Fruit fly (Drosophila melanogaster) whole organism, embryonic: ENCODE data around the gene numb.

Experiments
- Ada2b ChIP-seq: fragments of 200-800 bp; sonication (Bioruptor generic); IDR thresholded peaks from 2 replicates; pipeline ENCODE4 v1.3.6; 2022; ENCODE audit warnings: missing biosample characterization, missing genetic modification characterization
- Atf-2 ChIP-seq: fragments of 200-800 bp; sonication (Bioruptor generic); optimal IDR thresholded peaks from 2 replicates; lab custom pipeline; 2016; ENCODE audit warnings: missing biosample characterization, missing genetic modification characterization
- Bgb ChIP-seq: fragments of 200-800 bp; sonication (Bioruptor generic); IDR thresholded peaks from 2 replicates; pipeline ENCODE4 v1.3.6; 2022; ENCODE audit warnings: missing biosample characterization, missing genetic modification characterization; ENCODE audit not compliant: partially characterized antibody
- Bteb2 ChIP-seq: fragments of 200-800 bp; sonication (Bioruptor generic); optimal IDR thresholded peaks from 2 replicates; lab custom pipeline; 2016; ENCODE audit warnings: missing biosample characterization, missing genetic modification characterization
- CG10147 ChIP-seq: fragments of 200-800 bp; sonication (Bioruptor generic); optimal IDR thresholded peaks from 2 replicates; lab custom pipeline; 2019; ENCODE audit warnings: missing biosample characterization, mild to moderate bottlenecking, missing genetic modification characterization, moderate library complexity
- CG10959 ChIP-seq: fragments of 200-800 bp; sonication (Bioruptor generic); IDR thresholded peaks from 2 replicates; pipeline ENCODE4 v1.3.6; 2022; ENCODE audit warnings: missing biosample characterization, missing genetic modification characterization
- CG10979 ChIP-seq: fragments of 200-800 bp; sonication (Bioruptor generic); optimal IDR thresholded peaks from 2 replicates; lab custom pipeline; 2018; ENCODE audit warnings: missing biosample characterization, mild to moderate bottlenecking, missing genetic modification characterization, moderate library complexity
- CG12155 ChIP-seq: fragments of 200-800 bp; sonication (Bioruptor generic); optimal IDR thresholded peaks from 3 replicates; lab custom pipeline; 2016; ENCODE audit warnings: missing biosample characterization, missing genetic modification characterization
- CG16863 ChIP-seq: fragments of 200-800 bp; sonication (Bioruptor generic); optimal IDR thresholded peaks from 3 replicates; lab custom pipeline; 2016; ENCODE audit warnings: missing biosample characterization, missing genetic modification characterization
- CG17328 ChIP-seq: fragments of 200-800 bp; sonication (Bioruptor generic); IDR thresholded peaks from 2 replicates; pipeline ENCODE4 v1.3.6; 2022; ENCODE audit warnings: missing biosample characterization, missing genetic modification characterization
- CG31224 ChIP-seq: fragments of 200-800 bp; sonication (Bioruptor generic); IDR thresholded peaks from 2 replicates; pipeline ENCODE4 v1.3.6; 2022; ENCODE audit warnings: missing biosample characterization, missing genetic modification characterization
- CG32772 ChIP-seq: fragments of 200-800 bp; sonication (Bioruptor generic); IDR thresholded peaks from 2 replicates; pipeline ENCODE4 v1.3.6; 2022; ENCODE audit warnings: missing biosample characterization, missing genetic modification characterization
- CG34376 ChIP-seq: fragments of 200-800 bp; sonication (Bioruptor generic); optimal IDR thresholded peaks from 2 replicates; lab custom pipeline; 2018; ENCODE audit warnings: missing biosample characterization, mild to moderate bottlenecking, missing genetic modification characterization
- CG3726 ChIP-seq: fragments of 200-800 bp; sonication (Bioruptor generic); IDR thresholded peaks from 3 replicates; pipeline ENCODE4, ENCODE4 v1.3.6; 2022; ENCODE audit warnings: missing biosample characterization, missing genetic modification characterization
- CG4820 ChIP-seq: fragments of 200-800 bp; sonication (Bioruptor generic); optimal IDR thresholded peaks from 3 replicates; lab custom pipeline; 2016; ENCODE audit warnings: missing biosample characterization, missing genetic modification characterization
- CG8281 ChIP-seq: fragments of 200-800 bp; sonication (Bioruptor generic); optimal IDR thresholded peaks from 2 replicates; lab custom pipeline; 2018; ENCODE audit warnings: missing biosample characterization, mild to moderate bottlenecking, missing genetic modification characterization, moderate library complexity
- CG8924 ChIP-seq: fragments of 200-800 bp; optimal IDR thresholded peaks from 3 replicates; lab custom pipeline; 2019; ENCODE audit warnings: missing biosample characterization, mild to moderate bottlenecking, missing genetic modification characterization, moderate library complexity
- CG9215 ChIP-seq: fragments of 200-800 bp; sonication (Bioruptor generic); IDR thresholded peaks from 2 replicates; pipeline ENCODE4 v1.3.6; 2022; ENCODE audit warnings: missing biosample characterization, missing genetic modification characterization
- CG9437 ChIP-seq: fragments of 200-800 bp; sonication (Bioruptor generic); optimal IDR thresholded peaks from 2 replicates; lab custom pipeline; 2018; ENCODE audit warnings: missing biosample characterization, mild to moderate bottlenecking, missing genetic modification characterization
- CHES-1-like ChIP-seq: fragments of 200-800 bp; sonication (Bioruptor generic); optimal IDR thresholded peaks from 2 replicates; lab custom pipeline; 2016; ENCODE audit warnings: missing biosample characterization, missing genetic modification characterization
- ERR ChIP-seq: fragments of 200-800 bp; sonication (Bioruptor generic); optimal IDR thresholded peaks from 2 replicates; lab custom pipeline; 2016; ENCODE audit warnings: missing biosample characterization, missing genetic modification characterization
- Fer2 ChIP-seq: fragments of 200-800 bp; sonication (Bioruptor generic); optimal IDR thresholded peaks from 2 replicates; lab custom pipeline; 2018; ENCODE audit warnings: missing biosample characterization, mild to moderate bottlenecking, missing genetic modification characterization, moderate library complexity
- Hey ChIP-seq: fragments of 200-800 bp; sonication (Bioruptor generic); optimal IDR thresholded peaks from 3 replicates; lab custom pipeline; 2018; ENCODE audit warnings: missing biosample characterization, mild to moderate bottlenecking, missing genetic modification characterization
- Hsf ChIP-seq: fragments of 200-800 bp; sonication (Bioruptor generic); optimal IDR thresholded peaks from 3 replicates; lab custom pipeline; 2016; ENCODE audit warnings: missing biosample characterization, missing genetic modification characterization
- Max ChIP-seq: fragments of 200-800 bp; sonication (Bioruptor generic); optimal IDR thresholded peaks from 2 replicates; lab custom pipeline; 2016; ENCODE audit warnings: missing biosample characterization, mild to moderate bottlenecking, missing genetic modification characterization
- NFAT ChIP-seq: fragments of 200-800 bp; sonication (Bioruptor generic); IDR thresholded peaks from 2 replicates; pipeline ENCODE4 v1.3.6; 2022; ENCODE audit warnings: missing biosample characterization, missing genetic modification characterization
- Rfx ChIP-seq: fragments of 200-800 bp; sonication (Bioruptor generic); IDR thresholded peaks from 2 replicates; pipeline ENCODE4 v1.3.6; 2022; ENCODE audit warnings: missing biosample characterization, missing genetic modification characterization
- Sox100B ChIP-seq: fragments of 200-800 bp; sonication (Bioruptor generic); optimal IDR thresholded peaks from 3 replicates; lab custom pipeline; 2018; ENCODE audit warnings: missing biosample characterization, mild to moderate bottlenecking, missing genetic modification characterization
- Sry-δ ChIP-seq: fragments of 200-800 bp; sonication (Bioruptor generic); optimal IDR thresholded peaks from 2 replicates; lab custom pipeline; 2016; ENCODE audit warnings: missing biosample characterization, missing genetic modification characterization
- Ssrp ChIP-seq: fragments of 200-800 bp; sonication (Bioruptor generic); optimal IDR thresholded peaks from 2 replicates; lab custom pipeline; 2018; ENCODE audit warnings: missing biosample characterization, mild to moderate bottlenecking, missing genetic modification characterization, moderate library complexity
- Vsx1 ChIP-seq: fragments of 200-800 bp; sonication (Bioruptor generic); optimal IDR thresholded peaks from 2 replicates; lab custom pipeline; 2017; ENCODE audit warnings: missing biosample characterization, mild to moderate bottlenecking, missing genetic modification characterization, missing genetic modification reagents
- Xbp1 ChIP-seq: fragments of 200-800 bp; sonication (Bioruptor generic); optimal IDR thresholded peaks from 3 replicates; lab custom pipeline; 2016; ENCODE audit warnings: missing biosample characterization, mild to moderate bottlenecking, missing genetic modification characterization
- ara ChIP-seq: fragments of 200-800 bp; sonication (Bioruptor generic); IDR thresholded peaks from 2 replicates; pipeline ENCODE4 v1.3.6; 2022; ENCODE audit warnings: missing biosample characterization, missing genetic modification characterization
- bigmax ChIP-seq: fragments of 200-800 bp; sonication (Bioruptor generic); optimal IDR thresholded peaks from 2 replicates; lab custom pipeline; 2018; ENCODE audit warnings: missing biosample characterization, mild to moderate bottlenecking, missing genetic modification characterization
- ci ChIP-seq: fragments of 200-800 bp; sonication (Bioruptor generic); IDR thresholded peaks from 3 replicates; pipeline ENCODE4 v1.3.6; 2022; ENCODE audit warnings: missing biosample characterization, missing genetic modification characterization
- danr ChIP-seq: fragments of 200-800 bp; sonication (Bioruptor generic); IDR thresholded peaks from 2 replicates; pipeline ENCODE4 v1.3.6; 2022; ENCODE audit warnings: missing biosample characterization, missing genetic modification characterization
- dimm ChIP-seq: fragments of 200-800 bp; sonication (Bioruptor generic); IDR thresholded peaks from 2 replicates; pipeline ENCODE4 v1.3.6; 2022; ENCODE audit warnings: missing biosample characterization, missing genetic modification characterization
- disco-r ChIP-seq: fragments of 200-800 bp; sonication (Bioruptor generic); optimal IDR thresholded peaks from 2 replicates; lab custom pipeline; 2016; ENCODE audit warnings: missing biosample characterization, missing genetic modification characterization
- gfzf ChIP-seq: fragments of 200-800 bp; sonication (Bioruptor generic); optimal IDR thresholded peaks from 2 replicates; lab custom pipeline; 2016; ENCODE audit warnings: missing biosample characterization, mild to moderate bottlenecking, missing genetic modification characterization, moderate library complexity
- gsb-n ChIP-seq: fragments of 200-800 bp; sonication (Bioruptor generic); optimal IDR thresholded peaks from 3 replicates; lab custom pipeline; 2018; ENCODE audit warnings: missing biosample characterization, mild to moderate bottlenecking, missing genetic modification characterization
- ind ChIP-seq: fragments of 200-800 bp; sonication (Bioruptor generic); optimal IDR thresholded peaks from 3 replicates; lab custom pipeline; 2016; ENCODE audit warnings: missing biosample characterization, missing genetic modification characterization
- jigr1 ChIP-seq: fragments of 200-800 bp; sonication (Bioruptor generic); IDR thresholded peaks from 3 replicates; pipeline ENCODE4 v1.3.6; 2022; ENCODE audit warnings: missing biosample characterization, missing genetic modification characterization
- lab ChIP-seq: fragments of 200-800 bp; sonication (Bioruptor generic); optimal IDR thresholded peaks from 3 replicates; lab custom pipeline; 2017; ENCODE audit warnings: missing biosample characterization, missing genetic modification characterization, mild to moderate bottlenecking, moderate library complexity, missing genetic modification reagents
- nom ChIP-seq: fragments of 200-800 bp; sonication (Bioruptor generic); optimal IDR thresholded peaks from 2 replicates; lab custom pipeline; 2017; ENCODE audit warnings: missing biosample characterization, missing genetic modification characterization, mild to moderate bottlenecking, moderate library complexity, missing genetic modification reagents
- peb ChIP-seq: fragments of 200-800 bp; sonication (Bioruptor generic); IDR thresholded peaks from 2 replicates; pipeline ENCODE4 v1.3.6; 2022; ENCODE audit warnings: missing biosample characterization, missing genetic modification characterization
- phol ChIP-seq: fragments of 200-800 bp; sonication (Bioruptor generic); optimal IDR thresholded peaks from 3 replicates; lab custom pipeline; 2018; ENCODE audit warnings: missing biosample characterization, mild to moderate bottlenecking, missing genetic modification characterization, moderate library complexity
- shn ChIP-seq: fragments of 200-800 bp; sonication (Bioruptor generic); optimal IDR thresholded peaks from 3 replicates; lab custom pipeline; 2016; ENCODE audit warnings: missing biosample characterization, missing genetic modification characterization
- tio ChIP-seq: fragments of 200-800 bp; sonication (Bioruptor generic); optimal IDR thresholded peaks from 2 replicates; lab custom pipeline; 2017; ENCODE audit warnings: missing biosample characterization, missing genetic modification characterization, inconsistent platforms
- usp ChIP-seq: fragments of >200 bp; optimal IDR thresholded peaks from 2 replicates; lab custom pipeline; 2017; ENCODE audit warnings: missing biosample characterization, missing genetic modification characterization
- yki ChIP-seq: fragments of >200 bp; optimal IDR thresholded peaks from 3 replicates; lab custom pipeline; 2018
- zf30C ChIP-seq: fragments of 200-800 bp; sonication (Bioruptor generic); optimal IDR thresholded peaks from 3 replicates; lab custom pipeline; 2018; ENCODE audit warnings: missing biosample characterization, mild to moderate bottlenecking, missing genetic modification characterization

Gene numb

dm6 chr2L:9494663-9495417 lies 57.6 kb downstream of the numb start, which contains the start of gene Gdi:
Gene Gdi, minus strand, starts transcription at chr2L:9494876.
- peak; percentile 42 for TF ChIP-seq ind (GFP tag; lab: Kevin White, UChicago)
- TF ChIP-seq CG32772: no peak
- TF ChIP-seq jigr1 (GFP tag; lab: Robert Waterston, UW): no peak
- no peak for TF ChIP-seq Sox100B
- TF ChIP-seq Fer2 (tag; lab: Kevin White, UChicago): peak; percentile 7
- TF ChIP-seq Hey: no peak
- TF ChIP-seq yki (lab: Kevin White, UChicago): no peak
- no peak for TF ChIP-seq danr
- TF ChIP-seq CG9215: 0 out of 2 replicates have a peak, but pooled peaks have one; percentile 15
- TF ChIP-seq Atf-2: no peak
- peak; percentile 21 for TF ChIP-seq Hsf (GFP tag; lab: Kevin White, UChicago)
- TF ChIP-seq disco-r (GFP tag; lab: Kevin White, UChicago): no peak
- TF ChIP-seq lab: no peak
- TF ChIP-seq Rfx (GFP tag; lab: Robert Waterston, UW): peak; percentile 57
- no peak for TF ChIP-seq Ada2b (GFP tag; lab: Robert Waterston, UW)
- TF ChIP-seq Max (GFP tag; lab: Kevin White, UChicago): no peak
- no peak for TF ChIP-seq zf30C (GFP tag; lab: Kevin White, UChicago)
- no peak for TF ChIP-seq CG31224
- TF ChIP-seq gsb-n (tag; lab: Kevin White, UChicago): no peak
- no peak for TF ChIP-seq CG16863
- no peak for TF ChIP-seq peb (GFP tag; lab: Robert Waterston, UW)
- TF ChIP-seq CG3726 (GFP tag; lab: Robert Waterston, UW): no peak
- no peak for TF ChIP-seq bigmax
- peak; percentile 44 for TF ChIP-seq phol
- no peak for TF ChIP-seq ERR (GFP tag; lab: Kevin White, UChicago)
- no peak for TF ChIP-seq Bteb2 (GFP tag; lab: Kevin White, UChicago)
- TF ChIP-seq NFAT (GFP tag; lab: Robert Waterston, UW): peak; percentile 61; the same call in 1 of the 2 replicates
- TF ChIP-seq CG8924 (tag; lab: Kevin White, UChicago): no peak
- no peak for TF ChIP-seq CG4820 (GFP tag; lab: Kevin White, UChicago)
- TF ChIP-seq Vsx1 (GFP tag; lab: Kevin White, UChicago): no peak
- peak; percentile 61 for TF ChIP-seq CG12155 (GFP tag; lab: Kevin White, UChicago)
- TF ChIP-seq Sry-δ: peak; percentile 46
- no peak for TF ChIP-seq tio (GFP tag; lab: Kevin White, UChicago)
- TF ChIP-seq Bgb (GFP tag; lab: Robert Waterston, UW): peak; percentile 23
- TF ChIP-seq Xbp1 (GFP tag; lab: Kevin White, UChicago): peak; percentile 39
- no peak for TF ChIP-seq CG8281 (tag; lab: Kevin White, UChicago)
- TF ChIP-seq ci: no peak
- no peak for TF ChIP-seq CG10959 (GFP tag; lab: Robert Waterston, UW)
- TF ChIP-seq nom (GFP tag; lab: Kevin White, UChicago): peak; percentile 21
- no peak for TF ChIP-seq CG17328 (GFP tag; lab: Robert Waterston, UW)
- TF ChIP-seq CG10147 (GFP tag; lab: Kevin White, UChicago): no peak
- TF ChIP-seq usp: no peak
- TF ChIP-seq CG34376 (GFP tag; lab: Kevin White, UChicago): no peak
- no peak for TF ChIP-seq ara
- peak; percentile 100 for TF ChIP-seq CG9437 (GFP tag; lab: Kevin White, UChicago)
- TF ChIP-seq shn (GFP tag; lab: Kevin White, UChicago): peak; percentile 11
- TF ChIP-seq CHES-1-like: peak; percentile 19
- TF ChIP-seq dimm: no peak
- TF ChIP-seq Ssrp (tag; lab: Kevin White, UChicago): peak; percentile 4
- no peak for TF ChIP-seq gfzf (GFP tag; lab: Kevin White, UChicago)
- TF ChIP-seq CG10979 (tag; lab: Kevin White, UChicago): no peak
